Fruit fly (Drosophila melanogaster): ENCODE measurements around the gene Blos3.

Blos3 gene

dm6 chr3L:18863327-18863726 is 6.7 kb upstream of the Blos3 start, which contains the start of gene CG6865:
Gene CG6865, plus strand, starts transcription at chr3L:18863647.
- TF ChIP-seq trh (GFP tag; optimal IDR thresholded peaks at IDR 0.05), result no peak
- TF ChIP-seq chinmo (GFP tag; IDR thresholded peaks at IDR 0.05; ENCODE audit: partially characterized antibody), result 0 out of 4 replicates have a peak, but pooled peaks have one; percentile 67
- peak; percentile 81 for TF ChIP-seq scrt (GFP tag; optimal IDR thresholded peaks at IDR 0.05)
- TF ChIP-seq Hmx (GFP tag; optimal IDR thresholded peaks at IDR 0.05), result no peak
- no peak for TF ChIP-seq CG8281 (tag; optimal IDR thresholded peaks at IDR 0.05)

- TF ChIP-seq BEAF-32 (GFP tag; optimal IDR thresholded peaks at IDR 0.05) (peak; percentile 74), eve (GFP tag; optimal IDR thresholded peaks at IDR 0.05) (no peak), prd (optimal IDR thresholded peaks at IDR 0.05) (no peak), prd (GFP tag; IDR thresholded peaks at IDR 0.05) (no peak), CG14965 (GFP tag; optimal IDR thresholded peaks at IDR 0.05; ENCODE audit: borderline replicate concordance) (no peak), Sox100B (GFP tag; optimal IDR thresholded peaks at IDR 0.05) (no peak), dpn (GFP tag; optimal IDR thresholded peaks at IDR 0.05) (no peak), CG13424 (tag; optimal IDR thresholded peaks at IDR 0.05) (no peak), zen (tag; optimal IDR thresholded peaks at IDR 0.05) (peak; percentile 5), ERR (GFP tag; optimal IDR thresholded peaks at IDR 0.05) (no peak), ato (GFP tag; IDR thresholded peaks at IDR 0.05; ENCODE audit: partially characterized antibody) (peak; percentile 69; the same call in 1 of the 2 replicates), CG6765 (GFP tag; optimal IDR thresholded peaks at IDR 0.05) (no peak), CG4617 (GFP tag; optimal IDR thresholded peaks at IDR 0.05; ENCODE audit: borderline replicate concordance) (peak; percentile 13), row (GFP tag; IDR thresholded peaks at IDR 0.05) (peak; percentile 45; the same call in 2 of the 3 replicates), kni (GFP tag; optimal IDR thresholded peaks at IDR 0.05) (no peak), ttk (GFP tag; IDR thresholded peaks at IDR 0.05) (no peak), CG3838 (GFP tag; optimal IDR thresholded peaks at IDR 0.05) (no peak), gfzf (GFP tag; optimal IDR thresholded peaks at IDR 0.05) (peak; percentile 62), D19B (GFP tag; optimal IDR thresholded peaks at IDR 0.05) (no peak), CG10543 (GFP tag; optimal IDR thresholded peaks at IDR 0.05) (no peak), CG34376 (GFP tag; optimal IDR thresholded peaks at IDR 0.05) (no peak), mld (GFP tag; IDR thresholded peaks at IDR 0.05; ENCODE audit: partially characterized antibody) (no peak), bigmax (GFP tag; optimal IDR thresholded peaks at IDR 0.05) (no peak), CG4424 (GFP tag; optimal IDR thresholded peaks at IDR 0.05) (no peak), Bdp1 (GFP tag; optimal IDR thresholded peaks at IDR 0.05) (no peak), CG11695 (GFP tag; IDR thresholded peaks at IDR 0.05) (no peak), fu2 (GFP tag; optimal IDR thresholded peaks at IDR 0.05) (no peak), Ets65A (GFP tag) (peak; percentile 43), CG7786 (GFP tag; optimal IDR thresholded peaks at IDR 0.05) (no peak), CG4328 (GFP tag; optimal IDR thresholded peaks at IDR 0.05) (no peak), z (GFP tag; IDR thresholded peaks at IDR 0.05) (no peak), CG31441 (GFP tag; IDR thresholded peaks at IDR 0.05) (no peak), croc (GFP tag; conservative IDR thresholded peaks at IDR 0.05) (no peak), CG7928 (GFP tag; optimal IDR thresholded peaks at IDR 0.05) (no peak), CG13775 (GFP tag; optimal IDR thresholded peaks at IDR 0.05) (no peak), CG11085 (GFP tag; IDR thresholded peaks at IDR 0.05) (no peak), tx (GFP tag; optimal IDR thresholded peaks at IDR 0.05) (no peak), Sry-δ (GFP tag; optimal IDR thresholded peaks at IDR 0.05) (peak; percentile 44), CG4360 (GFP tag; IDR thresholded peaks at IDR 0.05) (no peak), CG33213 (GFP tag; optimal IDR thresholded peaks at IDR 0.05) (no peak), Rx (GFP tag; IDR thresholded peaks at IDR 0.05) (no peak), dmrt99B (tag; optimal IDR thresholded peaks at IDR 0.05) (no peak), cas (GFP tag; IDR thresholded peaks at IDR 0.05) (no peak)
These were observed 4.3 kb upstream of the Blos3 start, which contains the start of gene CG14074 for dm6 chr3L:18865447-18866367. Gene CG14074, plus strand, starts transcription at chr3L:18866225.
